Worm (Caenorhabditis elegans) whole organism, late embryonic: ENCODE measurements around the gene Y82E9BR.3.

Source experiments
- C08G9.2 ChIP-seq: sonication (generic microtip); optimal IDR thresholded peaks from 2 replicates; lab custom pipeline; 2016; ENCODE audit warnings: mild to moderate bottlenecking, missing genetic modification characterization, moderate library complexity, missing compliant biosample characterization
- C38D4.7 ChIP-seq: fragments of 200-800 bp; sonication (Bioruptor generic); optimal IDR thresholded peaks from 2 replicates; lab custom pipeline; 2018; ENCODE audit warnings: mild to moderate bottlenecking, missing genetic modification characterization, moderate library complexity, missing compliant biosample characterization
- F13H6.1 ChIP-seq: sonication (generic microtip); optimal IDR thresholded peaks from 2 replicates; lab custom pipeline; 2016; ENCODE audit warnings: missing genetic modification characterization, missing compliant biosample characterization
- K02D7.2 ChIP-seq: sonication (generic microtip); optimal IDR thresholded peaks from 2 replicates; lab custom pipeline; 2017; ENCODE audit warnings: mild to moderate bottlenecking, missing genetic modification characterization, missing compliant biosample characterization
- K09A11.1 ChIP-seq: sonication (generic microtip); optimal IDR thresholded peaks from 2 replicates; lab custom pipeline; 2017; ENCODE audit warnings: antibody characterized with exemption, mild to moderate bottlenecking, missing genetic modification characterization, missing compliant biosample characterization; ENCODE audit not compliant: insufficient read depth
- ahr-1 ChIP-seq: sonication (generic microtip); optimal IDR thresholded peaks from 2 replicates; lab custom pipeline; 2016; ENCODE audit warnings: missing genetic modification characterization, missing compliant biosample characterization
- ama-1 ChIP-seq: fragments of 150-350 bp; optimal IDR thresholded peaks from 2 replicates; lab custom pipeline; 2014
- ceh-14 ChIP-seq: sonication (generic microtip); optimal IDR thresholded peaks from 2 replicates; lab custom pipeline; 2016; ENCODE audit warnings: missing genotype, missing genetic modification characterization, missing compliant biosample characterization
- ceh-18 ChIP-seq: sonication (generic microtip); optimal IDR thresholded peaks from 2 replicates; lab custom pipeline; 2016; ENCODE audit warnings: missing genetic modification characterization, missing compliant biosample characterization
- ceh-19 ChIP-seq: fragments of 200-800 bp; sonication (Bioruptor generic); optimal IDR thresholded peaks from 2 replicates; lab custom pipeline; 2018; ENCODE audit warnings: mild to moderate bottlenecking, missing genetic modification characterization, missing compliant biosample characterization
- ceh-2 ChIP-seq: sonication (generic microtip); optimal IDR thresholded peaks from 2 replicates; lab custom pipeline; 2016; ENCODE audit warnings: missing genotype, missing genetic modification characterization, missing compliant biosample characterization
- ceh-22 ChIP-seq: sonication (generic microtip); optimal IDR thresholded peaks from 2 replicates; lab custom pipeline; 2017; ENCODE audit warnings: missing biosample characterization, missing genetic modification characterization
- ceh-24 ChIP-seq: sonication (generic microtip); optimal IDR thresholded peaks from 2 replicates; lab custom pipeline; 2016; ENCODE audit warnings: mild to moderate bottlenecking, missing genetic modification characterization, missing compliant biosample characterization
- ceh-30 ChIP-seq: fragments of 150-350 bp; optimal IDR thresholded peaks from 2 replicates; lab custom pipeline; 2014; ENCODE audit warnings: missing biosample characterization, missing genetic modification characterization
- ceh-31 ChIP-seq: sonication (generic microtip); optimal IDR thresholded peaks from 2 replicates; lab custom pipeline; 2016; ENCODE audit warnings: missing genetic modification characterization, missing compliant biosample characterization
- ceh-34 ChIP-seq: sonication (generic microtip); optimal IDR thresholded peaks from 2 replicates; lab custom pipeline; 2016; ENCODE audit warnings: mild to moderate bottlenecking, missing genetic modification characterization, missing compliant biosample characterization
- ceh-45 ChIP-seq: fragments of 200-800 bp; sonication (Bioruptor generic); IDR thresholded peaks from 2 replicates; pipeline ENCODE4 v1.3.6; 2022; ENCODE audit warnings: missing genetic modification reagents, missing genetic modification characterization, missing compliant biosample characterization
- ceh-48 ChIP-seq: sonication (generic microtip); optimal IDR thresholded peaks from 2 replicates; lab custom pipeline; 2016; ENCODE audit warnings: missing genetic modification characterization, inconsistent platforms, missing compliant biosample characterization
- ceh-6 ChIP-seq: fragments of 200-800 bp; sonication (Bioruptor generic); optimal IDR thresholded peaks from 2 replicates; lab custom pipeline; 2018; ENCODE audit warnings: mild to moderate bottlenecking, missing genetic modification characterization, missing compliant biosample characterization
- ceh-9 ChIP-seq: sonication (generic microtip); optimal IDR thresholded peaks from 2 replicates; lab custom pipeline; 2016; ENCODE audit warnings: mild to moderate bottlenecking, missing genetic modification characterization, inconsistent platforms, missing compliant biosample characterization
- dmd-4 ChIP-seq: sonication (generic microtip); optimal IDR thresholded peaks from 2 replicates; lab custom pipeline; 2016; ENCODE audit warnings: borderline replicate concordance, missing genetic modification characterization, missing compliant biosample characterization
- dve-1 ChIP-seq: sonication (generic microtip); optimal IDR thresholded peaks from 2 replicates; lab custom pipeline; 2017; ENCODE audit warnings: antibody characterized with exemption, mild to moderate bottlenecking, missing genetic modification characterization, missing compliant biosample characterization
- ets-4 ChIP-seq: sonication (generic microtip); optimal IDR thresholded peaks from 2 replicates; lab custom pipeline; 2016; ENCODE audit warnings: missing genetic modification characterization, missing compliant biosample characterization
- fkh-6 ChIP-seq: sonication (generic microtip); optimal IDR thresholded peaks from 2 replicates; lab custom pipeline; 2016; ENCODE audit warnings: missing genetic modification characterization, missing compliant biosample characterization
- gmeb-2 ChIP-seq: sonication (generic microtip); optimal IDR thresholded peaks from 2 replicates; lab custom pipeline; 2016; ENCODE audit warnings: missing genetic modification characterization, inconsistent platforms, missing compliant biosample characterization
- hlh-13 ChIP-seq: fragments of 200-800 bp; sonication (Bioruptor generic); optimal IDR thresholded peaks from 2 replicates; lab custom pipeline; 2018; ENCODE audit warnings: mild to moderate bottlenecking, missing genetic modification characterization, missing compliant biosample characterization
- hlh-15 ChIP-seq: sonication (generic microtip); optimal IDR thresholded peaks from 2 replicates; lab custom pipeline; 2016; ENCODE audit warnings: missing genetic modification characterization, missing compliant biosample characterization
- hlh-30 ChIP-seq: sonication (generic microtip); optimal IDR thresholded peaks from 2 replicates; lab custom pipeline; 2017; ENCODE audit warnings: antibody characterized with exemption, missing genetic modification characterization, missing compliant biosample characterization; ENCODE audit not compliant: insufficient read depth
- hlh-6 ChIP-seq: sonication (generic microtip); optimal IDR thresholded peaks from 2 replicates; lab custom pipeline; 2016; ENCODE audit warnings: missing genotype, missing genetic modification characterization, missing compliant biosample characterization
- lim-6 ChIP-seq: sonication (generic microtip); optimal IDR thresholded peaks from 2 replicates; lab custom pipeline; 2016; ENCODE audit warnings: missing genetic modification characterization, missing compliant biosample characterization
- madf-2 ChIP-seq: sonication (generic microtip); optimal IDR thresholded peaks from 2 replicates; lab custom pipeline; 2017; ENCODE audit warnings: missing genetic modification characterization, missing compliant biosample characterization
- mec-3 ChIP-seq: sonication (generic microtip); optimal IDR thresholded peaks from 2 replicates; lab custom pipeline; 2016; ENCODE audit warnings: borderline replicate concordance, missing genetic modification characterization, missing compliant biosample characterization
- nfya-1 ChIP-seq: sonication (generic microtip); optimal IDR thresholded peaks from 2 replicates; lab custom pipeline; 2017; ENCODE audit warnings: missing genetic modification characterization, mild to moderate bottlenecking, missing compliant biosample characterization, antibody characterized with exemption, moderate library complexity
- nhr-232 ChIP-seq: sonication (generic microtip); optimal IDR thresholded peaks from 2 replicates; lab custom pipeline; 2016; ENCODE audit warnings: missing genetic modification characterization, missing compliant biosample characterization
- npax-4 ChIP-seq: sonication (generic microtip); optimal IDR thresholded peaks from 2 replicates; lab custom pipeline; 2016; ENCODE audit warnings: missing genetic modification characterization, missing compliant biosample characterization
- odd-2 ChIP-seq: sonication (generic microtip); optimal IDR thresholded peaks from 2 replicates; lab custom pipeline; 2017; ENCODE audit warnings: antibody characterized with exemption, mild to moderate bottlenecking, missing genetic modification characterization, missing compliant biosample characterization
- pag-3 ChIP-seq: sonication (generic microtip); optimal IDR thresholded peaks from 2 replicates; lab custom pipeline; 2016; ENCODE audit warnings: missing compliant biosample characterization, missing genetic modification characterization, borderline replicate concordance
- pat-9 ChIP-seq: fragments of 200-800 bp; sonication (Bioruptor generic); optimal IDR thresholded peaks from 2 replicates; lab custom pipeline; 2018; ENCODE audit warnings: mild to moderate bottlenecking, missing genetic modification characterization, moderate library complexity, missing compliant biosample characterization
- pax-1 ChIP-seq: fragments of 150-350 bp; optimal IDR thresholded peaks from 2 replicates; lab custom pipeline; 2014; ENCODE audit warnings: missing biosample characterization, missing genetic modification characterization
- pha-2 ChIP-seq: sonication (generic microtip); optimal IDR thresholded peaks from 2 replicates; lab custom pipeline; 2017; ENCODE audit warnings: mild to moderate bottlenecking, missing genetic modification characterization, missing compliant biosample characterization
- pha-4 ChIP-seq: fragments of 150-350 bp; optimal IDR thresholded peaks from 2 replicates; lab custom pipeline; 2018; ENCODE audit warnings: missing biosample characterization, missing genetic modification reagents, missing genetic modification characterization
- pqm-1 ChIP-seq: sonication (generic microtip); optimal IDR thresholded peaks from 2 replicates; lab custom pipeline; 2016; ENCODE audit warnings: missing genetic modification characterization, missing compliant biosample characterization
- pros-1 ChIP-seq: fragments of 150-350 bp; optimal IDR thresholded peaks from 2 replicates; lab custom pipeline; 2014; ENCODE audit warnings: missing biosample characterization, missing genetic modification reagents, missing genetic modification characterization
- ref-2 ChIP-seq: sonication (generic microtip); optimal IDR thresholded peaks from 2 replicates; lab custom pipeline; 2016; ENCODE audit warnings: missing genetic modification characterization, missing compliant biosample characterization
- sdc-2 ChIP-seq: sonication (generic microtip); optimal IDR thresholded peaks from 2 replicates; lab custom pipeline; 2016; ENCODE audit warnings: missing genotype, missing genetic modification characterization, missing compliant biosample characterization
- sox-4 ChIP-seq: sonication (generic microtip); optimal IDR thresholded peaks from 2 replicates; lab custom pipeline; 2017; ENCODE audit warnings: mild to moderate bottlenecking, missing genetic modification characterization, inconsistent platforms, missing compliant biosample characterization
- syd-9 ChIP-seq: sonication (generic microtip); optimal IDR thresholded peaks from 2 replicates; lab custom pipeline; 2016; ENCODE audit warnings: mild to moderate bottlenecking, missing genetic modification characterization, moderate library complexity, missing compliant biosample characterization
- tbx-2 ChIP-seq: sonication (generic microtip); optimal IDR thresholded peaks from 2 replicates; lab custom pipeline; 2016; ENCODE audit warnings: missing genetic modification characterization, missing compliant biosample characterization
- tbx-7 ChIP-seq: sonication (generic microtip); optimal IDR thresholded peaks from 2 replicates; lab custom pipeline; 2016; ENCODE audit warnings: missing genotype, missing genetic modification characterization, missing compliant biosample characterization
- ttx-3 ChIP-seq: sonication (generic microtip); optimal IDR thresholded peaks from 2 replicates; lab custom pipeline; 2016; ENCODE audit warnings: missing genetic modification reagents, missing genetic modification characterization, missing compliant biosample characterization
- unc-42 ChIP-seq: sonication (generic microtip); optimal IDR thresholded peaks from 2 replicates; lab custom pipeline; 2016; ENCODE audit warnings: missing genotype, missing genetic modification characterization, missing compliant biosample characterization
- zip-5 ChIP-seq: sonication (generic microtip); optimal IDR thresholded peaks from 2 replicates; lab custom pipeline; 2016; ENCODE audit warnings: missing genetic modification characterization, missing compliant biosample characterization
- ztf-16 ChIP-seq: sonication (generic microtip); optimal IDR thresholded peaks from 2 replicates; lab custom pipeline; 2017; ENCODE audit warnings: missing genetic modification characterization, missing compliant biosample characterization

Gene Y82E9BR.3

ce11 chrIII:1424305-1424704 is 5.3 kb downstream of the Y82E9BR.3 start:
- TF ChIP-seq ceh-18 (tag; lab: Kevin White, UChicago) (peak; percentile 42), lim-6 (peak; percentile 20), odd-2 (tag; lab: Kevin White, UChicago) (no peak), unc-42 (tag; lab: Kevin White, UChicago) (peak; percentile 37), ceh-2 (tag; lab: Kevin White, UChicago) (peak; percentile 10), sdc-2 (peak; percentile 55), ceh-31 (tag; lab: Kevin White, UChicago) (peak; percentile 57), ets-4 (tag; lab: Kevin White, UChicago) (no peak), ceh-48 (tag; lab: Kevin White, UChicago) (peak; percentile 42), syd-9 (tag; lab: Kevin White, UChicago) (no peak), tbx-2 (tag; lab: Kevin White, UChicago) (peak; percentile 70), pqm-1 (tag; lab: Kevin White, UChicago) (peak; percentile 47), pag-3 (peak; percentile 34), ceh-22 (tag; lab: Kevin White, UChicago) (no peak), madf-2 (peak; percentile 76), ama-1 (lab: Kevin White, UChicago) (no peak), fkh-6 (tag; lab: Kevin White, UChicago) (peak; percentile 73), nhr-232 (tag; lab: Kevin White, UChicago) (peak; percentile 43), npax-4 (tag; lab: Kevin White, UChicago) (peak; percentile 49), K09A11.1 (tag; lab: Kevin White, UChicago) (no peak), K02D7.2 (tag; lab: Kevin White, UChicago) (peak; percentile 57), ceh-45 (peak; percentile 72; the same call in 1 of the 2 replicates), hlh-6 (peak; percentile 69), mec-3 (no peak), ref-2 (peak; percentile 50), ceh-6 (peak; percentile 56), ceh-30 (tag; lab: Kevin White, UChicago) (no peak), dmd-4 (tag; lab: Kevin White, UChicago) (peak; percentile 45), pat-9 (tag; lab: Kevin White, UChicago) (peak; percentile 40), pha-4 (tag; lab: Kevin White, UChicago) (no peak), ceh-24 (peak; percentile 66), pha-2 (tag; lab: Kevin White, UChicago) (peak; percentile 41), C08G9.2 (peak; percentile 65), ztf-16 (tag; lab: Kevin White, UChicago) (peak; percentile 47), pros-1 (tag; lab: Kevin White, UChicago) (no peak), hlh-13 (GFP tag; lab: Kevin White, UChicago) (peak; percentile 22), zip-5 (tag; lab: Kevin White, UChicago) (no peak), ahr-1 (tag; lab: Kevin White, UChicago) (peak; percentile 45), dve-1 (peak; percentile 40), ttx-3 (tag; lab: Kevin White, UChicago) (peak; percentile 55), gmeb-2 (tag; lab: Kevin White, UChicago) (peak; percentile 64), F13H6.1 (tag; lab: Kevin White, UChicago) (peak; percentile 29), pax-1 (tag; lab: Kevin White, UChicago) (no peak), C38D4.7 (peak; percentile 65), sox-4 (tag; lab: Kevin White, UChicago) (peak; percentile 81), nfya-1 (tag; lab: Kevin White, UChicago) (peak; percentile 60), ceh-19 (GFP tag; lab: Kevin White, UChicago) (peak; percentile 54), ceh-14 (tag; lab: Kevin White, UChicago) (peak; percentile 64), ceh-9 (peak; percentile 38), hlh-30 (tag; lab: Kevin White, UChicago) (no peak), ceh-34 (tag; lab: Kevin White, UChicago) (peak; percentile 60), hlh-15 (tag; lab: Kevin White, UChicago) (peak; percentile 62), tbx-7 (tag; lab: Kevin White, UChicago) (no peak)
